Fruit fly (Drosophila melanogaster): ENCODE measurements around the gene CG32645.

Gene CG32645

dm6 chrX:13131063-13131773 is 7.8 kb upstream of the CG32645 start (continued):
- peak; percentile 91 to 96 for TF ChIP-seq salr (GFP tag; optimal IDR thresholded peaks at IDR 0.05)
- peak; percentile 99 for TF ChIP-seq pdm3 (GFP tag; optimal IDR thresholded peaks at IDR 0.05)
- TF ChIP-seq eg (GFP tag; IDR thresholded peaks at IDR 0.05): peak; percentile 100
- peak; percentile 99 for TF ChIP-seq CG8119 (GFP tag; IDR thresholded peaks at IDR 0.05)
- peak; percentile 98 for TF ChIP-seq acj6 (GFP tag; optimal IDR thresholded peaks at IDR 0.05)
- peak; percentile 95 for TF ChIP-seq CG34406 (GFP tag; optimal IDR thresholded peaks at IDR 0.05)
- TF ChIP-seq Ets21C (GFP tag; optimal IDR thresholded peaks at IDR 0.05): peak; percentile 98
- TF ChIP-seq Eip78C (GFP tag): peak; percentile 99
- peak; percentile 83 for TF ChIP-seq CG6808 (GFP tag; optimal IDR thresholded peaks at IDR 0.05)
- TF ChIP-seq CG6792 (GFP tag; optimal IDR thresholded peaks at IDR 0.05): peak; percentile 98
- TF ChIP-seq dac (GFP tag; optimal IDR thresholded peaks at IDR 0.05): peak; percentile 99
- TF ChIP-seq net (GFP tag; optimal IDR thresholded peaks at IDR 0.05): peak; percentile 98
- TF ChIP-seq vri (GFP tag; optimal IDR thresholded peaks at IDR 0.05): peak; percentile 98
- TF ChIP-seq achi (GFP tag; optimal IDR thresholded peaks at IDR 0.05): peak; percentile 97
- TF ChIP-seq Met (GFP tag; optimal IDR thresholded peaks at IDR 0.05): peak; percentile 99
- peak; percentile 99 for TF ChIP-seq lz (GFP tag; optimal IDR thresholded peaks at IDR 0.05)
- peak; percentile 99 for TF ChIP-seq Gug (GFP tag; IDR thresholded peaks at IDR 0.05)

- TF ChIP-seq CG7368 (GFP tag; optimal IDR thresholded peaks at IDR 0.05): no peak
- no peak for TF ChIP-seq eg (GFP tag; IDR thresholded peaks at IDR 0.05)
- no peak for TF ChIP-seq OdsH (GFP tag; optimal IDR thresholded peaks at IDR 0.05)
Observed at dm6 chrX:13134811-13135210, 4.2 kb upstream of the CG32645 start.

- peak; percentile 86 for TF ChIP-seq Eip78C (GFP tag)
- no peak for TF ChIP-seq Blimp-1 (GFP tag; optimal IDR thresholded peaks at IDR 0.05)
- peak in 1 of 2 experiments; percentile 25 for TF ChIP-seq salr (GFP tag; optimal IDR thresholded peaks at IDR 0.05)
- TF ChIP-seq eg (GFP tag; IDR thresholded peaks at IDR 0.05): peak; percentile 80
- peak; percentile 73 for TF ChIP-seq CG8119 (GFP tag; IDR thresholded peaks at IDR 0.05)
- TF ChIP-seq CG10669 (GFP tag; optimal IDR thresholded peaks at IDR 0.05): peak; percentile 25
- no peak for TF ChIP-seq Eip93F (GFP tag; optimal IDR thresholded peaks at IDR 0.05)
- TF ChIP-seq acj6 (GFP tag; optimal IDR thresholded peaks at IDR 0.05): peak; percentile 47
- no peak for TF ChIP-seq vri (GFP tag; optimal IDR thresholded peaks at IDR 0.05)
- no peak for TF ChIP-seq fd59A (GFP tag; optimal IDR thresholded peaks at IDR 0.05)
- peak; percentile 34 for TF ChIP-seq CG11762 (GFP tag; optimal IDR thresholded peaks at IDR 0.05; ENCODE audit: insufficient read depth)
- no peak for TF ChIP-seq dsx (GFP tag; optimal IDR thresholded peaks at IDR 0.05; ENCODE audit: poor library complexity, severe bottlenecking)
- peak; percentile 66 for TF ChIP-seq OdsH (GFP tag; optimal IDR thresholded peaks at IDR 0.05)
- TF ChIP-seq fd85E (GFP tag; optimal IDR thresholded peaks at IDR 0.05): no peak
- TF ChIP-seq achi (GFP tag; optimal IDR thresholded peaks at IDR 0.05): peak; percentile 56
- TF ChIP-seq lz (GFP tag; optimal IDR thresholded peaks at IDR 0.05): peak; percentile 53
- TF ChIP-seq CG8319 (GFP tag; optimal IDR thresholded peaks at IDR 0.05): peak; percentile 43
- TF ChIP-seq CG31627 (GFP tag; optimal IDR thresholded peaks at IDR 0.05): peak; percentile 55
- no peak for TF ChIP-seq CG11294 (GFP tag; IDR thresholded peaks at IDR 0.05)
- no peak for TF ChIP-seq CG6808 (GFP tag; optimal IDR thresholded peaks at IDR 0.05)
- TF ChIP-seq Sox14 (GFP tag; optimal IDR thresholded peaks at IDR 0.05): peak; percentile 35
- TF ChIP-seq Sox15 (GFP tag; optimal IDR thresholded peaks at IDR 0.05): peak; percentile 35
- peak; percentile 56 for TF ChIP-seq Met (GFP tag; optimal IDR thresholded peaks at IDR 0.05)
- no peak for TF ChIP-seq Hr38 (GFP tag; optimal IDR thresholded peaks at IDR 0.05)
- peak; percentile 65 for TF ChIP-seq net (GFP tag; optimal IDR thresholded peaks at IDR 0.05)
- peak; percentile 67 for TF ChIP-seq CG6276 (GFP tag; optimal IDR thresholded peaks at IDR 0.05)
- peak; percentile 72 for TF ChIP-seq CG3919 (GFP tag; optimal IDR thresholded peaks at IDR 0.05)
- no peak for TF ChIP-seq CG1621 (tag; optimal IDR thresholded peaks at IDR 0.05)
- TF ChIP-seq CG6163 (GFP tag; IDR thresholded peaks at IDR 0.05): peak; percentile 73
- peak; percentile 71 for TF ChIP-seq CG32006 (GFP tag; optimal IDR thresholded peaks at IDR 0.05)
- no peak for TF ChIP-seq CG9139 (GFP tag; optimal IDR thresholded peaks at IDR 0.05)
- TF ChIP-seq CG6792 (GFP tag; optimal IDR thresholded peaks at IDR 0.05): peak; percentile 41
- TF ChIP-seq CG16779 (tag; optimal IDR thresholded peaks at IDR 0.05): no peak
- peak; percentile 83 for TF ChIP-seq svp (GFP tag)
- peak; percentile 47 for TF ChIP-seq dac (GFP tag; optimal IDR thresholded peaks at IDR 0.05)
- TF ChIP-seq CG7368 (GFP tag; optimal IDR thresholded peaks at IDR 0.05): peak; percentile 61
- peak; percentile 77 for TF ChIP-seq CG15336 (GFP tag; IDR thresholded peaks at IDR 0.05)
- peak; percentile 30 for TF ChIP-seq Eip75B (GFP tag; optimal IDR thresholded peaks at IDR 0.05)
- peak; percentile 36 for TF ChIP-seq Sox102F (GFP tag; optimal IDR thresholded peaks at IDR 0.05)
- peak; percentile 48 for TF ChIP-seq CG4318 (GFP tag; optimal IDR thresholded peaks at IDR 0.05)
Observed at dm6 chrX:13135702-13136101, 3.3 kb upstream of the CG32645 start.

Data from whole organism, prepupa.